Worm (Caenorhabditis elegans): ENCODE data around the gene T25D3.4.

- TF ChIP-seq ama-1 (optimal IDR thresholded peaks at IDR 0.05) (no peak), tbx-11 (GFP tag; IDR thresholded peaks at IDR 0.05) (no peak), scrt-1 (GFP tag; IDR thresholded peaks at IDR 0.05) (no peak), flt-1 (GFP tag; IDR thresholded peaks at IDR 0.05) (no peak)
Observed at ce11 chrII:122494-122893, 24.5 kb upstream of the T25D3.4 start.

Data from whole organism, early embryonic.